Worm (Caenorhabditis elegans) whole organism, midembryonic: ENCODE measurements around the gene paic-1.

Source experiments
- T22C8.4 ChIP-seq: fragments of 200-800 bp; sonication (Bioruptor generic); IDR thresholded peaks from 2 replicates; pipeline ENCODE4 v1.3.6; 2022; ENCODE audit warnings: missing genetic modification characterization, missing compliant biosample characterization
- cog-1 ChIP-seq: sonication (generic microtip); optimal IDR thresholded peaks from 2 replicates; lab custom pipeline; 2016; ENCODE audit warnings: missing genetic modification characterization, missing compliant biosample characterization
- flt-1 ChIP-seq: fragments of 200-800 bp; sonication (Bioruptor generic); IDR thresholded peaks from 2 replicates; pipeline ENCODE4 v1.3.6; 2022; ENCODE audit warnings: missing genetic modification characterization, missing compliant biosample characterization
- med-1 ChIP-seq: sonication (generic microtip); optimal IDR thresholded peaks from 2 replicates; lab custom pipeline; 2017; ENCODE audit warnings: missing genetic modification characterization, mild to moderate bottlenecking, missing compliant biosample characterization, antibody characterized with exemption, missing genetic modification reagents; ENCODE audit not compliant: insufficient read depth
- ref-1 ChIP-seq: fragments of 200-800 bp; sonication (Bioruptor generic); conservative IDR thresholded peaks from 2 replicates; pipeline ENCODE4 v1.3.6; 2022; ENCODE audit warnings: missing genetic modification reagents, missing genetic modification characterization, missing compliant biosample characterization
- tab-1 ChIP-seq: fragments of 200-800 bp; sonication (Bioruptor generic); IDR thresholded peaks from 2 replicates; pipeline ENCODE4 v1.3.6; 2022; ENCODE audit warnings: missing genetic modification characterization, missing compliant biosample characterization
- ztf-23 ChIP-seq: fragments of 200-800 bp; sonication (Bioruptor generic); IDR thresholded peaks from 2 replicates; pipeline ENCODE4 v1.3.6; 2022; ENCODE audit warnings: missing genetic modification reagents, missing genetic modification characterization, missing compliant biosample characterization
- ztf-29 ChIP-seq: fragments of 200-800 bp; sonication (Bioruptor generic); IDR thresholded peaks from 2 replicates; pipeline ENCODE4 v1.3.6; 2022; ENCODE audit warnings: missing genetic modification reagents, missing genetic modification characterization, missing compliant biosample characterization

- no peak for TF ChIP-seq med-1 (GFP tag; lab: Kevin White, UChicago)
- no peak for TF ChIP-seq cog-1 (tag; lab: Kevin White, UChicago)
- TF ChIP-seq tab-1 (GFP tag; lab: Robert Waterston, UW) = no peak
- TF ChIP-seq T22C8.4 (GFP tag; lab: Robert Waterston, UW) = no peak
- TF ChIP-seq ref-1 (GFP tag; lab: Robert Waterston, UW) = no peak
- no peak for TF ChIP-seq ztf-23 (GFP tag; lab: Robert Waterston, UW)
- TF ChIP-seq ztf-29 (GFP tag; lab: Robert Waterston, UW) = no peak
- TF ChIP-seq flt-1 (GFP tag; lab: Robert Waterston, UW) = no peak
Observed at ce11 chrII:4367923-4368322, 4.4 kb downstream of the paic-1 start, which contains the start of gene try-9.
